Worm (Caenorhabditis elegans) whole organism, late embryonic: ENCODE results near the gene ins-5.
A peak's percentile ranks its signal among the peaks of the same experiment; 100 is the strongest.

ENCODE experiments used
- C08G9.2 ChIP-seq: sonication (generic microtip); optimal IDR thresholded peaks from 2 replicates; lab custom pipeline; 2016; ENCODE audit warnings: mild to moderate bottlenecking, missing genetic modification characterization, moderate library complexity, missing compliant biosample characterization
- F13H6.1 ChIP-seq: sonication (generic microtip); optimal IDR thresholded peaks from 2 replicates; lab custom pipeline; 2016; ENCODE audit warnings: missing genetic modification characterization, missing compliant biosample characterization
- K09A11.1 ChIP-seq: sonication (generic microtip); optimal IDR thresholded peaks from 2 replicates; lab custom pipeline; 2017; ENCODE audit warnings: antibody characterized with exemption, mild to moderate bottlenecking, missing genetic modification characterization, missing compliant biosample characterization; ENCODE audit not compliant: insufficient read depth
- ahr-1 ChIP-seq: sonication (generic microtip); optimal IDR thresholded peaks from 2 replicates; lab custom pipeline; 2016; ENCODE audit warnings: missing genetic modification characterization, missing compliant biosample characterization
- ceh-19 ChIP-seq: fragments of 200-800 bp; sonication (Bioruptor generic); optimal IDR thresholded peaks from 2 replicates; lab custom pipeline; 2018; ENCODE audit warnings: mild to moderate bottlenecking, missing genetic modification characterization, missing compliant biosample characterization
- ceh-22 ChIP-seq: sonication (generic microtip); optimal IDR thresholded peaks from 2 replicates; lab custom pipeline; 2017; ENCODE audit warnings: missing biosample characterization, missing genetic modification characterization
- ceh-24 ChIP-seq: sonication (generic microtip); optimal IDR thresholded peaks from 2 replicates; lab custom pipeline; 2016; ENCODE audit warnings: mild to moderate bottlenecking, missing genetic modification characterization, missing compliant biosample characterization
- ceh-30 ChIP-seq: fragments of 150-350 bp; optimal IDR thresholded peaks from 2 replicates; lab custom pipeline; 2014; ENCODE audit warnings: missing biosample characterization, missing genetic modification characterization
- ceh-9 ChIP-seq: sonication (generic microtip); optimal IDR thresholded peaks from 2 replicates; lab custom pipeline; 2016; ENCODE audit warnings: mild to moderate bottlenecking, missing genetic modification characterization, inconsistent platforms, missing compliant biosample characterization
- che-1 ChIP-seq: sonication (generic microtip); optimal IDR thresholded peaks from 2 replicates; lab custom pipeline; 2016; ENCODE audit warnings: mild to moderate bottlenecking, missing genetic modification characterization, missing compliant biosample characterization
- dmd-4 ChIP-seq: sonication (generic microtip); optimal IDR thresholded peaks from 2 replicates; lab custom pipeline; 2016; ENCODE audit warnings: borderline replicate concordance, missing genetic modification characterization, missing compliant biosample characterization
- elt-2 ChIP-seq: sonication (generic microtip); optimal IDR thresholded peaks from 2 replicates; lab custom pipeline; 2016; ENCODE audit warnings: missing genetic modification reagents, missing genetic modification characterization, missing compliant biosample characterization
- fax-1 ChIP-seq: sonication (generic microtip); optimal IDR thresholded peaks from 2 replicates; lab custom pipeline; 2016; ENCODE audit warnings: missing genotype, missing genetic modification characterization, missing compliant biosample characterization
- hlh-15 ChIP-seq: sonication (generic microtip); optimal IDR thresholded peaks from 2 replicates; lab custom pipeline; 2016; ENCODE audit warnings: missing genetic modification characterization, missing compliant biosample characterization
- hlh-30 ChIP-seq: sonication (generic microtip); optimal IDR thresholded peaks from 2 replicates; lab custom pipeline; 2017; ENCODE audit warnings: antibody characterized with exemption, missing genetic modification characterization, missing compliant biosample characterization; ENCODE audit not compliant: insufficient read depth
- hlh-6 ChIP-seq: sonication (generic microtip); optimal IDR thresholded peaks from 2 replicates; lab custom pipeline; 2016; ENCODE audit warnings: missing genotype, missing genetic modification characterization, missing compliant biosample characterization
- lim-6 ChIP-seq: sonication (generic microtip); optimal IDR thresholded peaks from 2 replicates; lab custom pipeline; 2016; ENCODE audit warnings: missing genetic modification characterization, missing compliant biosample characterization
- nfya-1 ChIP-seq: sonication (generic microtip); optimal IDR thresholded peaks from 2 replicates; lab custom pipeline; 2017; ENCODE audit warnings: missing genetic modification characterization, mild to moderate bottlenecking, missing compliant biosample characterization, antibody characterized with exemption, moderate library complexity
- nhr-11 ChIP-seq: fragments of 150-350 bp; optimal IDR thresholded peaks from 2 replicates; lab custom pipeline; 2014; ENCODE audit warnings: missing biosample characterization, missing genetic modification characterization
- npax-4 ChIP-seq: sonication (generic microtip); optimal IDR thresholded peaks from 2 replicates; lab custom pipeline; 2016; ENCODE audit warnings: missing genetic modification characterization, missing compliant biosample characterization
- pax-1 ChIP-seq: fragments of 150-350 bp; optimal IDR thresholded peaks from 2 replicates; lab custom pipeline; 2014; ENCODE audit warnings: missing biosample characterization, missing genetic modification characterization
- pha-2 ChIP-seq: sonication (generic microtip); optimal IDR thresholded peaks from 2 replicates; lab custom pipeline; 2017; ENCODE audit warnings: mild to moderate bottlenecking, missing genetic modification characterization, missing compliant biosample characterization
- pha-4 ChIP-seq: fragments of 150-350 bp; optimal IDR thresholded peaks from 2 replicates; lab custom pipeline; 2018; ENCODE audit warnings: missing biosample characterization, missing genetic modification reagents, missing genetic modification characterization
- pqm-1 ChIP-seq: sonication (generic microtip); optimal IDR thresholded peaks from 2 replicates; lab custom pipeline; 2016; ENCODE audit warnings: missing genetic modification characterization, missing compliant biosample characterization
- ref-2 ChIP-seq: sonication (generic microtip); optimal IDR thresholded peaks from 2 replicates; lab custom pipeline; 2016; ENCODE audit warnings: missing genetic modification characterization, missing compliant biosample characterization
- syd-9 ChIP-seq: sonication (generic microtip); optimal IDR thresholded peaks from 2 replicates; lab custom pipeline; 2016; ENCODE audit warnings: mild to moderate bottlenecking, missing genetic modification characterization, moderate library complexity, missing compliant biosample characterization
- tbx-2 ChIP-seq: sonication (generic microtip); optimal IDR thresholded peaks from 2 replicates; lab custom pipeline; 2016; ENCODE audit warnings: missing genetic modification characterization, missing compliant biosample characterization
- tbx-7 ChIP-seq: sonication (generic microtip); optimal IDR thresholded peaks from 2 replicates; lab custom pipeline; 2016; ENCODE audit warnings: missing genotype, missing genetic modification characterization, missing compliant biosample characterization
- ttx-3 ChIP-seq: sonication (generic microtip); optimal IDR thresholded peaks from 2 replicates; lab custom pipeline; 2016; ENCODE audit warnings: missing genetic modification reagents, missing genetic modification characterization, missing compliant biosample characterization
- unc-55 ChIP-seq: sonication (generic microtip); optimal IDR thresholded peaks from 2 replicates; lab custom pipeline; 2017; ENCODE audit warnings: missing biosample characterization, missing genetic modification reagents, missing genetic modification characterization
- zip-5 ChIP-seq: sonication (generic microtip); optimal IDR thresholded peaks from 2 replicates; lab custom pipeline; 2016; ENCODE audit warnings: missing genetic modification characterization, missing compliant biosample characterization
- ztf-16 ChIP-seq: sonication (generic microtip); optimal IDR thresholded peaks from 2 replicates; lab custom pipeline; 2017; ENCODE audit warnings: missing genetic modification characterization, missing compliant biosample characterization

The ins-5 gene

ce11 chrII:6016410-6016809 is 19.1 kb downstream of the ins-5 start, which contains the start of gene ZK84.5 (continued):
- no peak for TF ChIP-seq nfya-1 (tag; lab: Kevin White, UChicago)

ce11 chrII:6020353-6020752 is 23.0 kb downstream of the ins-5 start, which contains the start of gene ZK84.1:
ZK84.1 (plus strand) TSS chrII:6020653.
- TF ChIP-seq hlh-15 (tag; lab: Kevin White, UChicago): no peak
- no peak for TF ChIP-seq fax-1
- TF ChIP-seq syd-9 (tag; lab: Kevin White, UChicago): no peak
- TF ChIP-seq che-1 (tag; lab: Kevin White, UChicago): no peak
- TF ChIP-seq pha-4 (tag; lab: Kevin White, UChicago): no peak
- TF ChIP-seq unc-55 (GFP tag; lab: Kevin White, UChicago): no peak
- no peak for TF ChIP-seq ceh-22
- TF ChIP-seq tbx-2: no peak
- no peak for TF ChIP-seq K09A11.1 (tag; lab: Kevin White, UChicago)
- TF ChIP-seq F13H6.1 (tag; lab: Kevin White, UChicago): no peak
- no peak for TF ChIP-seq pqm-1 (tag; lab: Kevin White, UChicago)
- no peak for TF ChIP-seq hlh-30 (tag; lab: Kevin White, UChicago)

ce11 chrII:6022596-6022995 is 25.2 kb downstream of the ins-5 start:
- TF ChIP-seq ztf-16 (tag; lab: Kevin White, UChicago) (no peak), che-1 (tag; lab: Kevin White, UChicago) (peak; percentile 2)

ce11 chrII:6024879-6025278 is 27.5 kb downstream of the ins-5 start, which contains the start of gene R12C12.9:
R12C12.9 (minus strand) TSS chrII:6024979.
- no peak for TF ChIP-seq ceh-9 (tag; lab: Kevin White, UChicago)
- no peak for TF ChIP-seq lim-6
- TF ChIP-seq F13H6.1 (tag; lab: Kevin White, UChicago): no peak
- no peak for TF ChIP-seq ref-2 (tag; lab: Kevin White, UChicago)

- TF ChIP-seq ceh-24 (tag; lab: Kevin White, UChicago) (no peak), ceh-9 (tag; lab: Kevin White, UChicago) (no peak), pqm-1 (tag; lab: Kevin White, UChicago) (no peak), hlh-6 (tag; lab: Kevin White, UChicago) (no peak), ahr-1 (no peak), hlh-15 (tag; lab: Kevin White, UChicago) (no peak), pha-2 (tag; lab: Kevin White, UChicago) (no peak), elt-2 (tag; lab: Kevin White, UChicago) (no peak), dmd-4 (tag; lab: Kevin White, UChicago) (no peak), nhr-11 (tag; lab: Kevin White, UChicago) (no peak), npax-4 (tag; lab: Kevin White, UChicago) (no peak), ceh-30 (tag; lab: Kevin White, UChicago) (no peak), pax-1 (tag; lab: Kevin White, UChicago) (no peak), lim-6 (no peak), tbx-7 (no peak), ceh-19 (GFP tag; lab: Kevin White, UChicago) (no peak), zip-5 (tag; lab: Kevin White, UChicago) (no peak), C08G9.2 (tag; lab: Kevin White, UChicago) (no peak), ttx-3 (tag; lab: Kevin White, UChicago) (no peak)
Observed at ce11 chrII:6025647-6026046, 28.3 kb downstream of the ins-5 start.

ce11 chrII:6026646-6027045 is 29.3 kb downstream of the ins-5 start:
- TF ChIP-seq pha-2 (tag; lab: Kevin White, UChicago): no peak
- TF ChIP-seq pqm-1 (tag; lab: Kevin White, UChicago): peak; percentile 81
- TF ChIP-seq elt-2 (tag; lab: Kevin White, UChicago): peak; percentile 94
